Fruit fly (Drosophila melanogaster) whole organism, pupa: ENCODE measurements around the gene Ip259.

Experiments used
- CG12605 ChIP-seq: fragments of 200-800 bp; sonication (Bioruptor generic); IDR thresholded peaks from 2 replicates; pipeline ENCODE4 v1.3.6; 2022; ENCODE audit warnings: missing biosample characterization, missing genetic modification characterization
- CG13204 ChIP-seq: fragments of 200-800 bp; sonication (Bioruptor generic); optimal IDR thresholded peaks from 2 replicates; lab custom pipeline; 2018; ENCODE audit warnings: missing biosample characterization, mild to moderate bottlenecking, missing genetic modification characterization, moderate library complexity
- CG17806 ChIP-seq: fragments of 200-800 bp; sonication (Bioruptor generic); optimal IDR thresholded peaks from 2 replicates; lab custom pipeline; 2018; ENCODE audit warnings: missing biosample characterization, mild to moderate bottlenecking, missing genetic modification characterization, moderate library complexity
- CG4496 ChIP-seq: fragments of 200-800 bp; sonication (Bioruptor generic); IDR thresholded peaks from 3 replicates; pipeline ENCODE4 v1.3.6; 2022; ENCODE audit warnings: missing biosample characterization, missing genetic modification characterization
- CG8159 ChIP-seq: fragments of 200-800 bp; sonication (Bioruptor generic); optimal IDR thresholded peaks from 3 replicates; lab custom pipeline; 2018; ENCODE audit warnings: missing biosample characterization, mild to moderate bottlenecking, missing genetic modification characterization, moderate library complexity
- CG8301 ChIP-seq: fragments of 200-800 bp; sonication (Bioruptor generic); optimal IDR thresholded peaks from 2 replicates; lab custom pipeline; 2018; ENCODE audit warnings: missing biosample characterization, mild to moderate bottlenecking, missing genetic modification characterization
- CG9948 ChIP-seq: fragments of 200-800 bp; sonication (Bioruptor generic); optimal IDR thresholded peaks from 2 replicates; lab custom pipeline; 2018; ENCODE audit warnings: missing biosample characterization, mild to moderate bottlenecking, missing genetic modification characterization, moderate library complexity
- Ets98B ChIP-seq: fragments of 200-800 bp; sonication (Bioruptor generic); IDR thresholded peaks from 2 replicates; pipeline ENCODE4 v1.3.6; 2022; ENCODE audit warnings: missing biosample characterization, missing genetic modification characterization
- Snoo ChIP-seq: fragments of 200-800 bp; sonication (Bioruptor generic); optimal IDR thresholded peaks from 3 replicates; lab custom pipeline; 2017; ENCODE audit warnings: missing biosample characterization, mild to moderate bottlenecking, missing genetic modification characterization, inconsistent platforms
- fd96Ca ChIP-seq: fragments of 200-800 bp; sonication (Bioruptor generic); IDR thresholded peaks from 3 replicates; pipeline ENCODE4 v1.3.6; 2022; ENCODE audit warnings: missing biosample characterization, missing genetic modification characterization
- gl ChIP-seq: fragments of 200-800 bp; sonication (Bioruptor generic); optimal IDR thresholded peaks from 2 replicates; lab custom pipeline; 2018; ENCODE audit warnings: missing biosample characterization, mild to moderate bottlenecking, missing genetic modification characterization
- rn ChIP-seq: fragments of 200-800 bp; sonication (Bioruptor generic); IDR thresholded peaks from 2 replicates; pipeline ENCODE4 v1.3.6; 2022; ENCODE audit warnings: missing biosample characterization, missing genetic modification characterization

dm6 chr2L:10362408-10363067 is 45.6 kb upstream of the Ip259 start, which contains the start of the genes Cand1 and pim:
- TF ChIP-seq CG8159 (tag; lab: Kevin White, UChicago) (no peak), gl (no peak), CG13204 (GFP tag; lab: Kevin White, UChicago) (no peak), CG12605 (GFP tag; lab: Robert Waterston, UW) (no peak), Ets98B (GFP tag; lab: Robert Waterston, UW) (no peak), CG17806 (tag; lab: Kevin White, UChicago) (no peak), CG8301 (tag; lab: Kevin White, UChicago) (no peak), CG4496 (GFP tag; lab: Robert Waterston, UW) (no peak), rn (GFP tag; lab: Robert Waterston, UW) (no peak), Snoo (tag; lab: Kevin White, UChicago) (no peak), CG9948 (tag; lab: Kevin White, UChicago) (no peak), fd96Ca (no peak)
